Fruit fly (Drosophila melanogaster): Measurements from ENCODE around the gene Toll-6.

Gene Toll-6

dm6 chr3L:15352048-15352447 is 15.6 kb downstream of the Toll-6 start (continued):
- TF ChIP-seq sna (GFP tag; IDR thresholded peaks at IDR 0.05; ENCODE audit: partially characterized antibody) (no peak), sd (tag; optimal IDR thresholded peaks at IDR 0.05) (no peak), Blimp-1 (GFP tag; optimal IDR thresholded peaks at IDR 0.05) (peak; percentile 61), Mrtf (GFP tag; IDR thresholded peaks at IDR 0.05) (no peak; the same call in 2 of the 3 replicates), mam (GFP tag; optimal IDR thresholded peaks at IDR 0.05) (no peak), CG31388 (GFP tag; optimal IDR thresholded peaks at IDR 0.05) (no peak), tna (GFP tag; IDR thresholded peaks at IDR 0.05; ENCODE audit: partially characterized antibody) (no peak)

dm6 chr3L:15352483-15352882 is 16.0 kb downstream of the Toll-6 start:
- no peak for TF ChIP-seq pho (GFP tag; optimal IDR thresholded peaks at IDR 0.05)
- no peak for TF ChIP-seq bcd (GFP tag; optimal IDR thresholded peaks at IDR 0.05)
- TF ChIP-seq CG13624 (GFP tag; optimal IDR thresholded peaks at IDR 0.05): no peak
- TF ChIP-seq grau (tag; optimal IDR thresholded peaks at IDR 0.05): peak; percentile 22
- TF ChIP-seq CG6683 (GFP tag; optimal IDR thresholded peaks at IDR 0.05): no peak
- peak; percentile 27 for TF ChIP-seq CG11504 (tag; optimal IDR thresholded peaks at IDR 0.05)
- TF ChIP-seq CG2129 (GFP tag; IDR thresholded peaks at IDR 0.05; ENCODE audit: partially characterized antibody): no peak
- TF ChIP-seq croc (GFP tag; conservative IDR thresholded peaks at IDR 0.05): no peak
- no peak for TF ChIP-seq peb (GFP tag; IDR thresholded peaks at IDR 0.05)
- TF ChIP-seq CG10979 (tag; optimal IDR thresholded peaks at IDR 0.05): peak; percentile 57
- TF ChIP-seq CG13424 (tag; optimal IDR thresholded peaks at IDR 0.05): peak; percentile 0
- TF ChIP-seq Med (GFP tag): peak; percentile 52
- TF ChIP-seq zfh2 (GFP tag; optimal IDR thresholded peaks at IDR 0.05): no peak
- no peak for TF ChIP-seq zen (tag; optimal IDR thresholded peaks at IDR 0.05)
- no peak for TF ChIP-seq nerfin-2 (GFP tag; IDR thresholded peaks at IDR 0.05; ENCODE audit: partially characterized antibody)
- no peak for TF ChIP-seq CG2889 (GFP tag; IDR thresholded peaks at IDR 0.05)
- TF ChIP-seq bsh (GFP tag; optimal IDR thresholded peaks at IDR 0.05): peak in 1 of 2 experiments; percentile 37
- TF ChIP-seq HmgD (GFP tag; optimal IDR thresholded peaks at IDR 0.05): no peak
- TF ChIP-seq rib (GFP tag; IDR thresholded peaks at IDR 0.05): no peak
- TF ChIP-seq CG10462 (GFP tag; optimal IDR thresholded peaks at IDR 0.05): no peak
- peak; percentile 54 for TF ChIP-seq dmrt11E (tag; optimal IDR thresholded peaks at IDR 0.05)
- TF ChIP-seq CG6791 (GFP tag; IDR thresholded peaks at IDR 0.05; ENCODE audit: partially characterized antibody): no peak
- no peak for TF ChIP-seq mld (GFP tag; IDR thresholded peaks at IDR 0.05; ENCODE audit: partially characterized antibody)
- no peak for TF ChIP-seq tx (GFP tag; optimal IDR thresholded peaks at IDR 0.05)
- TF ChIP-seq CG10209 (GFP tag; optimal IDR thresholded peaks at IDR 0.05): peak; percentile 9
- no peak for TF ChIP-seq Hmx (GFP tag; optimal IDR thresholded peaks at IDR 0.05)
- TF ChIP-seq vvl (GFP tag; IDR thresholded peaks at IDR 0.05): 0 out of 2 replicates have a peak, but pooled peaks have one; percentile 4
- no peak for TF ChIP-seq gt (GFP tag; IDR thresholded peaks at IDR 0.05)
- TF ChIP-seq CG1603 (tag; optimal IDR thresholded peaks at IDR 0.05): peak; percentile 33
- no peak for TF ChIP-seq Myb (GFP tag; optimal IDR thresholded peaks at IDR 0.05)
- TF ChIP-seq Mad (GFP tag; optimal IDR thresholded peaks at IDR 0.05): no peak
- no peak for TF ChIP-seq nom (GFP tag; optimal IDR thresholded peaks at IDR 0.05)
- TF ChIP-seq Hr51 (GFP tag; optimal IDR thresholded peaks at IDR 0.05): no peak
- no peak for TF ChIP-seq CG17912 (GFP tag; optimal IDR thresholded peaks at IDR 0.05)
- no peak for TF ChIP-seq pros (GFP tag; optimal IDR thresholded peaks at IDR 0.05)
- no peak for TF ChIP-seq fu2 (GFP tag; optimal IDR thresholded peaks at IDR 0.05)
- no peak for TF ChIP-seq CG13287 (GFP tag; IDR thresholded peaks at IDR 0.05; ENCODE audit: partially characterized antibody)
- peak; percentile 4 for TF ChIP-seq Oli (tag; optimal IDR thresholded peaks at IDR 0.05)
- TF ChIP-seq Oaz (GFP tag; IDR thresholded peaks at IDR 0.05): no peak
- no peak for TF ChIP-seq Ets65A (GFP tag)
- peak; percentile 23 for TF ChIP-seq CG2678 (tag; optimal IDR thresholded peaks at IDR 0.05)
- peak; percentile 41 for TF ChIP-seq CG7839 (tag; optimal IDR thresholded peaks at IDR 0.05)

All from whole organism, embryonic.